Fruit fly (Drosophila melanogaster) whole organism, embryonic: ENCODE results near the gene CG12420.
A peak's percentile ranks its signal among the peaks of the same experiment; 100 is the strongest.

ENCODE experiments used
- Ada2b ChIP-seq: fragments of 200-800 bp; sonication (Bioruptor generic); IDR thresholded peaks from 2 replicates; pipeline ENCODE4 v1.3.6; 2022; ENCODE audit warnings: missing biosample characterization, missing genetic modification characterization
- Aef1 ChIP-seq: fragments of 200-800 bp; sonication (Bioruptor generic); IDR thresholded peaks from 3 replicates; pipeline ENCODE4 v1.3.6; 2022; ENCODE audit warnings: missing biosample characterization, missing genetic modification characterization
- Antp ChIP-seq: fragments of 200-800 bp; sonication (Bioruptor generic); optimal IDR thresholded peaks from 3 replicates; lab custom pipeline; 2016; ENCODE audit warnings: missing biosample characterization, missing genetic modification characterization
- B-H2 ChIP-seq: fragments of 200-800 bp; sonication (Bioruptor generic); optimal IDR thresholded peaks from 2 replicates; lab custom pipeline; 2018; ENCODE audit warnings: missing biosample characterization, mild to moderate bottlenecking, missing genetic modification characterization
- CG10267 ChIP-seq: fragments of 200-800 bp; sonication (Bioruptor generic); optimal IDR thresholded peaks from 2 replicates; lab custom pipeline; 2018; ENCODE audit warnings: missing biosample characterization, mild to moderate bottlenecking, missing genetic modification characterization, moderate library complexity
- CG10321 ChIP-seq: fragments of 200-800 bp; sonication (Bioruptor generic); IDR thresholded peaks from 2 replicates; pipeline ENCODE4 v1.3.6; 2022; ENCODE audit warnings: missing biosample characterization, missing genetic modification characterization
- CG10462 ChIP-seq: fragments of 200-800 bp; sonication (Bioruptor generic); optimal IDR thresholded peaks from 2 replicates; lab custom pipeline; 2016; ENCODE audit warnings: missing biosample characterization, missing genetic modification characterization
- CG10979 ChIP-seq: fragments of 200-800 bp; sonication (Bioruptor generic); optimal IDR thresholded peaks from 2 replicates; lab custom pipeline; 2018; ENCODE audit warnings: missing biosample characterization, mild to moderate bottlenecking, missing genetic modification characterization, moderate library complexity
- CG11504 ChIP-seq: fragments of 200-800 bp; sonication (Bioruptor generic); optimal IDR thresholded peaks from 3 replicates; lab custom pipeline; 2019; ENCODE audit warnings: missing biosample characterization, mild to moderate bottlenecking, missing genetic modification characterization, moderate library complexity
- CG11560 ChIP-seq: fragments of 200-800 bp; sonication (Bioruptor generic); IDR thresholded peaks from 3 replicates; pipeline ENCODE4 v1.3.6; 2022; ENCODE audit warnings: missing biosample characterization, missing genetic modification characterization
- CG15011 ChIP-seq: fragments of 200-800 bp; sonication (Bioruptor generic); optimal IDR thresholded peaks from 3 replicates; lab custom pipeline; 2018; ENCODE audit warnings: missing biosample characterization, mild to moderate bottlenecking, missing genetic modification characterization
- CG17359 ChIP-seq: fragments of 200-800 bp; sonication (Bioruptor generic); optimal IDR thresholded peaks from 3 replicates; lab custom pipeline; 2018; ENCODE audit warnings: missing biosample characterization, mild to moderate bottlenecking, missing genetic modification characterization, moderate library complexity
- CG17385 ChIP-seq: fragments of 200-800 bp; sonication (Bioruptor generic); optimal IDR thresholded peaks from 3 replicates; lab custom pipeline; 2018; ENCODE audit warnings: missing biosample characterization, mild to moderate bottlenecking, missing genetic modification characterization
- CG17802 ChIP-seq: fragments of 200-800 bp; sonication (Bioruptor generic); optimal IDR thresholded peaks from 2 replicates; lab custom pipeline; 2018; ENCODE audit warnings: missing biosample characterization, mild to moderate bottlenecking, missing genetic modification characterization, moderate library complexity
- CG18262 ChIP-seq: fragments of 200-800 bp; optimal IDR thresholded peaks from 3 replicates; lab custom pipeline; 2019; ENCODE audit warnings: missing biosample characterization, mild to moderate bottlenecking, missing genetic modification characterization, moderate library complexity
- CG3065 ChIP-seq: fragments of 200-800 bp; sonication (Bioruptor generic); optimal IDR thresholded peaks from 2 replicates; lab custom pipeline; 2016; ENCODE audit warnings: missing biosample characterization, missing genetic modification characterization
- CG34376 ChIP-seq: fragments of 200-800 bp; sonication (Bioruptor generic); optimal IDR thresholded peaks from 2 replicates; lab custom pipeline; 2018; ENCODE audit warnings: missing biosample characterization, mild to moderate bottlenecking, missing genetic modification characterization
- CG8290 ChIP-seq, 3 experiments: fragments of 200-800 bp; sonication (Bioruptor generic); optimal IDR thresholded peaks; 2 replicates each; lab custom pipeline; 2016 to 2019; ENCODE audit warnings: missing biosample characterization in 3 of 3, missing genetic modification characterization in 3 of 3, mild to moderate bottlenecking in 2 of 3, moderate library complexity in 1 of 3
- CG8359 ChIP-seq: fragments of 200-800 bp; sonication (Bioruptor generic); optimal IDR thresholded peaks from 2 replicates; lab custom pipeline; 2017; ENCODE audit warnings: missing biosample characterization, mild to moderate bottlenecking, missing genetic modification characterization, borderline replicate concordance
- CG8388 ChIP-seq: fragments of 200-800 bp; sonication (Bioruptor generic); optimal IDR thresholded peaks from 2 replicates; lab custom pipeline; 2019; ENCODE audit warnings: missing biosample characterization, mild to moderate bottlenecking, missing genetic modification characterization, moderate library complexity
- CG8478 ChIP-seq: fragments of >200 bp; optimal IDR thresholded peaks from 2 replicates; lab custom pipeline; 2018
- CG9437 ChIP-seq: fragments of 200-800 bp; sonication (Bioruptor generic); optimal IDR thresholded peaks from 2 replicates; lab custom pipeline; 2018; ENCODE audit warnings: missing biosample characterization, mild to moderate bottlenecking, missing genetic modification characterization
- CkIIα-i1 ChIP-seq: fragments of 200-800 bp; sonication (Bioruptor generic); IDR thresholded peaks from 2 replicates; pipeline ENCODE4 v1.3.6; 2022; ENCODE audit warnings: missing biosample characterization, missing genetic modification characterization
- Doc2 ChIP-seq: fragments of 200-800 bp; sonication (Bioruptor generic); IDR thresholded peaks from 2 replicates; pipeline ENCODE4 v1.3.6; 2022; ENCODE audit warnings: missing biosample characterization, missing genetic modification characterization
- Fer3 ChIP-seq: fragments of 200-800 bp; sonication (Bioruptor generic); optimal IDR thresholded peaks from 2 replicates; lab custom pipeline; 2018; ENCODE audit warnings: missing biosample characterization, mild to moderate bottlenecking, missing genetic modification characterization, moderate library complexity
- Hsf ChIP-seq: fragments of 200-800 bp; sonication (Bioruptor generic); optimal IDR thresholded peaks from 3 replicates; lab custom pipeline; 2016; ENCODE audit warnings: missing biosample characterization, missing genetic modification characterization
- Neu2 ChIP-seq: fragments of 200-800 bp; sonication (Bioruptor generic); optimal IDR thresholded peaks from 3 replicates; lab custom pipeline; 2016; ENCODE audit warnings: missing biosample characterization, missing genetic modification characterization, borderline replicate concordance
- Ptx1 ChIP-seq: fragments of 200-800 bp; sonication (Bioruptor generic); IDR thresholded peaks from 2 replicates; pipeline ENCODE4 v1.3.6; 2022; ENCODE audit warnings: missing biosample characterization, missing genetic modification characterization
- Scr ChIP-seq: fragments of 200-800 bp; sonication (Bioruptor generic); IDR thresholded peaks from 2 replicates; pipeline ENCODE4 v1.3.6; 2022; ENCODE audit warnings: missing biosample characterization, missing genetic modification characterization; ENCODE audit not compliant: partially characterized antibody
- Sox100B ChIP-seq: fragments of 200-800 bp; sonication (Bioruptor generic); optimal IDR thresholded peaks from 3 replicates; lab custom pipeline; 2018; ENCODE audit warnings: missing biosample characterization, mild to moderate bottlenecking, missing genetic modification characterization
- Taf1 ChIP-seq: fragments of 200-800 bp; sonication (Bioruptor generic); IDR thresholded peaks from 2 replicates; pipeline ENCODE4 v1.3.6; 2022; ENCODE audit warnings: missing biosample characterization, missing genetic modification characterization
- bcd ChIP-seq: fragments of 200-800 bp; sonication (Bioruptor generic); optimal IDR thresholded peaks from 2 replicates; lab custom pipeline; 2017; ENCODE audit warnings: missing biosample characterization, mild to moderate bottlenecking, missing genetic modification characterization
- cad ChIP-seq: fragments of >200 bp; optimal IDR thresholded peaks from 2 replicates; lab custom pipeline; 2017; ENCODE audit warnings: missing biosample characterization, missing genetic modification characterization
- gcm ChIP-seq: fragments of 200-800 bp; sonication (Bioruptor generic); optimal IDR thresholded peaks from 2 replicates; lab custom pipeline; 2019; ENCODE audit warnings: missing biosample characterization, mild to moderate bottlenecking, missing genetic modification characterization, moderate library complexity
- grn ChIP-seq: fragments of 200-800 bp; sonication (Bioruptor generic); optimal IDR thresholded peaks from 3 replicates; lab custom pipeline; 2017; ENCODE audit warnings: missing biosample characterization, missing genetic modification characterization
- ham ChIP-seq: fragments of 200-800 bp; sonication (Bioruptor generic); IDR thresholded peaks from 2 replicates; pipeline ENCODE4 v1.3.6; 2022; ENCODE audit warnings: missing biosample characterization, missing genetic modification characterization
- hbn ChIP-seq: fragments of 200-800 bp; sonication (Bioruptor generic); IDR thresholded peaks from 2 replicates; pipeline ENCODE4 v1.3.6; 2022; ENCODE audit warnings: missing biosample characterization, missing genetic modification characterization; ENCODE audit not compliant: partially characterized antibody
- kay ChIP-seq: fragments of 200-800 bp; sonication (Bioruptor generic); optimal IDR thresholded peaks from 2 replicates; lab custom pipeline; 2016; ENCODE audit warnings: missing biosample characterization, missing genetic modification characterization
- kni ChIP-seq: fragments of 200-800 bp; sonication (Bioruptor generic); optimal IDR thresholded peaks from 3 replicates; lab custom pipeline; 2017; ENCODE audit warnings: mild to moderate bottlenecking, missing biosample characterization, missing genetic modification reagents, missing genetic modification characterization
- luna ChIP-seq: fragments of 200-800 bp; sonication (Bioruptor generic); optimal IDR thresholded peaks from 2 replicates; lab custom pipeline; 2016; ENCODE audit warnings: missing biosample characterization, missing genetic modification characterization
- nom ChIP-seq: fragments of 200-800 bp; sonication (Bioruptor generic); optimal IDR thresholded peaks from 2 replicates; lab custom pipeline; 2017; ENCODE audit warnings: missing biosample characterization, missing genetic modification characterization, mild to moderate bottlenecking, moderate library complexity, missing genetic modification reagents
- pb ChIP-seq: fragments of 200-800 bp; sonication (Bioruptor generic); optimal IDR thresholded peaks from 3 replicates; lab custom pipeline; 2016; ENCODE audit warnings: missing biosample characterization, missing genetic modification characterization
- peb ChIP-seq: fragments of 200-800 bp; sonication (Bioruptor generic); IDR thresholded peaks from 2 replicates; pipeline ENCODE4 v1.3.6; 2022; ENCODE audit warnings: missing biosample characterization, missing genetic modification characterization
- run ChIP-seq: fragments of 200-800 bp; sonication (Bioruptor generic); optimal IDR thresholded peaks from 3 replicates; lab custom pipeline; 2018; ENCODE audit warnings: missing biosample characterization, mild to moderate bottlenecking, missing genetic modification characterization
- sens ChIP-seq: fragments of 200-800 bp; sonication (Bioruptor generic); peaks from one replicate; lab custom pipeline; 2016; ENCODE audit warnings: missing biosample characterization, missing genetic modification characterization
- sna ChIP-seq: fragments of 200-800 bp; sonication (Bioruptor generic); IDR thresholded peaks from 2 replicates; pipeline ENCODE4 v1.3.6; 2022; ENCODE audit warnings: missing biosample characterization, missing genetic modification characterization; ENCODE audit not compliant: partially characterized antibody
- sob ChIP-seq: fragments of 200-800 bp; sonication (Bioruptor generic); IDR thresholded peaks from 2 replicates; pipeline ENCODE4 v1.3.6; 2022; ENCODE audit warnings: missing biosample characterization, missing genetic modification characterization
- sqz ChIP-seq: fragments of 200-800 bp; sonication (Bioruptor generic); optimal IDR thresholded peaks from 3 replicates; lab custom pipeline; 2018; ENCODE audit warnings: missing biosample characterization, mild to moderate bottlenecking, missing genetic modification characterization
- stc ChIP-seq: fragments of 200-800 bp; sonication (Bioruptor generic); IDR thresholded peaks from 2 replicates; pipeline ENCODE4 v1.3.6; 2022; ENCODE audit warnings: missing biosample characterization, missing genetic modification characterization
- wek ChIP-seq: fragments of 200-800 bp; sonication (Bioruptor generic); optimal IDR thresholded peaks from 3 replicates; lab custom pipeline; 2018; ENCODE audit warnings: missing biosample characterization, mild to moderate bottlenecking, missing genetic modification characterization, moderate library complexity

CG12420 gene

dm6 chr3R:10190084-10190782, 32.3 kb upstream of the CG12420 start, which contains the start of gene Syn (continued):
- TF ChIP-seq kay (GFP tag; lab: Kevin White, UChicago) (no peak), Doc2 (GFP tag; lab: Robert Waterston, UW) (no peak), CkIIα-i1 (GFP tag; lab: Robert Waterston, UW) (no peak), wek (GFP tag; lab: Kevin White, UChicago) (no peak), CG8478 (lab: Kevin White, UChicago) (no peak), CG3065 (GFP tag; lab: Kevin White, UChicago) (no peak), CG8388 (GFP tag; lab: Kevin White, UChicago) (no peak), Aef1 (GFP tag; lab: Robert Waterston, UW) (no peak), sna (GFP tag; lab: Robert Waterston, UW) (no peak), stc (GFP tag; lab: Robert Waterston, UW) (no peak), B-H2 (no peak), CG17385 (GFP tag; lab: Kevin White, UChicago) (no peak), CG8290 (GFP tag; optimal IDR thresholded peaks at IDR 0.05; lab: Kevin White, UChicago) (no peak), CG8290 (tag; optimal IDR thresholded peaks at IDR 0.05; lab: Kevin White, UChicago) (peak in 1 of 2 experiments; percentile 20), Ada2b (GFP tag; lab: Robert Waterston, UW) (no peak), CG10462 (GFP tag; lab: Kevin White, UChicago) (no peak), Antp (GFP tag; lab: Kevin White, UChicago) (no peak), kni (GFP tag; lab: Kevin White, UChicago) (no peak), Neu2 (no peak), nom (no peak), pb (GFP tag; lab: Kevin White, UChicago) (no peak), luna (GFP tag; lab: Kevin White, UChicago) (no peak), CG10979 (tag; lab: Kevin White, UChicago) (no peak), CG17802 (no peak), CG10321 (no peak), CG9437 (GFP tag; lab: Kevin White, UChicago) (peak; percentile 44), CG11560 (tag; lab: Robert Waterston, UW) (no peak), sqz (GFP tag; lab: Kevin White, UChicago) (no peak), CG18262 (tag; lab: Kevin White, UChicago) (peak; percentile 41), Sox100B (GFP tag; lab: Kevin White, UChicago) (peak; percentile 24), Hsf (GFP tag; lab: Kevin White, UChicago) (no peak), ham (GFP tag; lab: Robert Waterston, UW) (no peak), CG10267 (tag; lab: Kevin White, UChicago) (peak; percentile 24), grn (no peak), CG34376 (GFP tag; lab: Kevin White, UChicago) (no peak), peb (GFP tag; lab: Robert Waterston, UW) (no peak), bcd (GFP tag; lab: Kevin White, UChicago) (no peak), cad (no peak), hbn (GFP tag; lab: Robert Waterston, UW) (no peak), CG11504 (tag; lab: Kevin White, UChicago) (peak; percentile 40), CG8359 (GFP tag; lab: Kevin White, UChicago) (no peak), CG15011 (GFP tag; lab: Kevin White, UChicago) (no peak), sens (GFP tag; lab: Kevin White, UChicago) (peak; percentile 69), Ptx1 (no peak), Scr (GFP tag; lab: Robert Waterston, UW) (no peak), run (no peak), CG17359 (tag; lab: Kevin White, UChicago) (peak; percentile 24), Taf1 (GFP tag; lab: Robert Waterston, UW) (no peak), Fer3 (tag; lab: Kevin White, UChicago) (no peak), sob (GFP tag; lab: Robert Waterston, UW) (no peak), gcm (GFP tag; lab: Kevin White, UChicago) (no peak)
